Worm (Caenorhabditis elegans) whole organism, early embryonic: ENCODE data around the gene gpx-4.

Experiments
- B0310.2 ChIP-seq: sonication (generic microtip); optimal IDR thresholded peaks from 2 replicates; lab custom pipeline; 2016; ENCODE audit warnings: mild to moderate bottlenecking, missing genetic modification characterization, missing compliant biosample characterization
- aly-1 ChIP-seq: sonication (generic microtip); optimal IDR thresholded peaks from 2 replicates; lab custom pipeline; 2016; ENCODE audit warnings: missing genetic modification characterization, missing compliant biosample characterization
- ama-1 ChIP-seq: fragments of 150-350 bp; optimal IDR thresholded peaks from 2 replicates; lab custom pipeline; 2014
- ceh-13 ChIP-seq: fragments of 200-800 bp; sonication (Bioruptor generic); optimal IDR thresholded peaks from 2 replicates; lab custom pipeline; 2018; ENCODE audit warnings: mild to moderate bottlenecking, missing genetic modification characterization, missing compliant biosample characterization
- ceh-36 ChIP-seq: sonication (generic microtip); optimal IDR thresholded peaks from 2 replicates; lab custom pipeline; 2016; ENCODE audit warnings: missing genetic modification characterization, inconsistent platforms, missing compliant biosample characterization
- ets-7 ChIP-seq: sonication (generic microtip); optimal IDR thresholded peaks from 2 replicates; lab custom pipeline; 2016; ENCODE audit warnings: missing genotype, missing genetic modification characterization, missing compliant biosample characterization
- hmbx-1 ChIP-seq: sonication (generic microtip); optimal IDR thresholded peaks from 2 replicates; lab custom pipeline; 2016; ENCODE audit warnings: mild to moderate bottlenecking, missing genetic modification characterization, missing compliant biosample characterization
- hmg-4 ChIP-seq: fragments of 200-800 bp; sonication (Bioruptor generic); optimal IDR thresholded peaks from 2 replicates; lab custom pipeline; 2018; ENCODE audit warnings: mild to moderate bottlenecking, missing genetic modification characterization, missing compliant biosample characterization
- hnd-1 ChIP-seq: sonication (generic microtip); optimal IDR thresholded peaks from 2 replicates; lab custom pipeline; 2016; ENCODE audit warnings: missing genetic modification characterization, missing compliant biosample characterization
- pes-1 ChIP-seq: fragments of 200-800 bp; sonication (Bioruptor generic); IDR thresholded peaks from 2 replicates; pipeline ENCODE4 v1.3.6; 2022; ENCODE audit warnings: missing genetic modification reagents, missing genetic modification characterization, missing compliant biosample characterization
- scrt-1 ChIP-seq: fragments of 200-800 bp; sonication (Bioruptor generic); IDR thresholded peaks from 2 replicates; pipeline ENCODE4 v1.3.6; 2022; ENCODE audit warnings: missing genetic modification characterization, missing compliant biosample characterization
- tbx-37 ChIP-seq: fragments of 200-800 bp; sonication (Bioruptor generic); conservative IDR thresholded peaks from 2 replicates; pipeline ENCODE4 v1.3.6; 2022; ENCODE audit warnings: missing genetic modification reagents, missing genetic modification characterization, missing compliant biosample characterization
- tra-4 ChIP-seq: sonication (generic microtip); optimal IDR thresholded peaks from 2 replicates; lab custom pipeline; 2017; ENCODE audit warnings: missing genetic modification characterization, missing compliant biosample characterization

The gpx-4 gene

DNA sequence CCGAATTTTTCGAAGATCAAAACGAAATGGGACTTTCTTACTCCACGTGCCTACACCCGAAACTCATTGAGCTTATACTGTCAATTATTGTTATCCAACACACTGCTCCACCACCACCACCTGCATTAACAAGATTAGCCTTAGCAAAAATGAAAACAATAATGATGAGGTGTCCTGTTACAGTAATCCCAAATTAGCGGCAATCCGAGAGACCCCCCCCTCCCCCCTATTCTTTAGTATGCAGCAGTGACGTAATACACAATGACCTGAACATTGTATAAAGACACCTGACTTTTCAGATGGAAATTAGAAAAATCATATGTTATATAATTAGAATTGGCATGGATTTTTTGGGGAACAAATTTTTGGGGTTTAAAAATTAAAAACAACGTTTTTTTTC lies 39.8 kb downstream of the gpx-4 start:
- TF ChIP-seq ceh-13 (GFP tag; lab: Kevin White, UChicago) (no peak), ama-1 (no peak), B0310.2 (no peak)

DNA sequence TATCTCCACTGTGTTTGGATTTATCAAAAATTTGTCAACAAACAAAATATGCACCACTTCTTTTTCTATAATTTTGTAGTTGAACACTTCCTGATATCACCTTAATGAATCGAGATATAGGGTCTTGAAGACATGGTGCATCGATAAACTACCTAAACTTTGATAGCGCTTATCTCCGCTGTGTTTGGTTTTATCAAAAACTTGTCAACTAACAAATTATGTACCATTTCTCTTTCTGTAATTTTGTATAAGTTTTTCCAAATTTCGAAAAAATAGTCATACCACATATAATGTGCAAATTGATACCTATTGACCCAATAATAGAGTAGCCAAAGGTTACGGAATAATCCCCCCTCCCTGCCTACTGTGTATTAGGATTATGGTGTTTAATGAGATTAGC lies 44.7 kb downstream of the gpx-4 start:
- peak; percentile 55 for TF ChIP-seq ceh-36 (tag; lab: Kevin White, UChicago)
- no peak for TF ChIP-seq tbx-37 (GFP tag; lab: Robert Waterston, UW)
- TF ChIP-seq hmg-4 (GFP tag; lab: Kevin White, UChicago), result no peak

DNA sequence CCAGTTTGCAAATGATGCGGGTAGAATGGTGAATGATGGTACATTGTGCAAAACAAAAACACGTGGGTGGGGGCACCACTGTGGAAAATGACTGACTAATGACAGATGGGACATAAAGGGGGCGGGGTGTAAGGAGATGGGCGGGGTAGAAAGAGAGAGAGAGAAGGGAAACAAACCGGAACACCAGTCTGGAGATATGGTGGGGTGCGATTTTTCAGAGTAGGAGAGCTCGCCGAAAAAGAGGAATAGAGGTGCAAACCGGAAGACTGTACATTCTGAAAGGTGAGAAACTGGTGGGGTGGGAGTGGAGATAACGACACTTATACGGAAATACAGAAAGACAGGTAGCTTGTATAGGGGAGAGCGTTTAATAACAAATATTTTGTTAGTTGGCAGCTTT lies 46.6 kb downstream of the gpx-4 start, which contains the start of gene ngn-1:
TSS of gene ngn-1 (minus strand) at position 101 of the 400 bp plus-strand sequence.
- no peak for TF ChIP-seq hmbx-1
- no peak for TF ChIP-seq scrt-1 (GFP tag; lab: Robert Waterston, UW)
- no peak for TF ChIP-seq ceh-36 (tag; lab: Kevin White, UChicago)
- no peak for TF ChIP-seq hnd-1 (tag; lab: Kevin White, UChicago)
- no peak for TF ChIP-seq ets-7 (tag; lab: Kevin White, UChicago)
- TF ChIP-seq tra-4, result no peak
- TF ChIP-seq hmg-4 (GFP tag; lab: Kevin White, UChicago), result no peak
- TF ChIP-seq aly-1 (tag; lab: Kevin White, UChicago), result no peak
- TF ChIP-seq pes-1, result no peak
- no peak for TF ChIP-seq ama-1
- TF ChIP-seq B0310.2, result no peak
